Worm (Caenorhabditis elegans): Measurements from ENCODE around the gene F53F8.6.

DNA sequence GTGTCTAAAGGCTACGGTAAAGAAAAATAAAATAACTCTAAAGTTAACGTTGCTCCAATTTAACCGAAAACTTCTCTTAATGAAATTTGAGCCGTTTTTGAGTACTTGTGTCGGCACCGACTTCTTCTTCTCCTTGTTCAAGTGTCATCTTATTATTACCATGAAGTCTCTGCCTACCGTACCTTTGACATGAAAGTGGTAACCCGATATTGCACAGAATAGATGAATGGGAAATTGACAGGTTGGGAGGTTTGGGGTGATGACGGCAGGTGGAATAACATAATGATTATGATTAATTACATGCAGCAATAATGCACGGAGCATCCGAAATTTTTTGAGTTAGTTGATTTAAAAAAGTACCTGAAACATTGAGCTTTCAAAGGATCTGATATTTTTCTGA, 42.8 kb downstream of the F53F8.6 start:
- TF ChIP-seq lim-7 (GFP tag; IDR thresholded peaks at IDR 0.05) (no peak), mdl-1 (tag; optimal IDR thresholded peaks at IDR 0.05) (no peak), daf-12 (tag; optimal IDR thresholded peaks at IDR 0.05) (no peak), nhr-10 (tag; optimal IDR thresholded peaks at IDR 0.05) (no peak), nhr-76 (tag; optimal IDR thresholded peaks at IDR 0.05) (no peak), ceh-28 (tag; optimal IDR thresholded peaks at IDR 0.05) (no peak), unc-62 (GFP tag; optimal IDR thresholded peaks at IDR 0.05 in 1 of 2) (no peak), unc-62 (tag; optimal IDR thresholded peaks at IDR 0.05) (no peak), nhr-77 (tag; optimal IDR thresholded peaks at IDR 0.05) (no peak), T26A8.4 (GFP tag; IDR thresholded peaks at IDR 0.05) (no peak), pqm-1 (tag; optimal IDR thresholded peaks at IDR 0.05) (no peak), ama-1 (optimal IDR thresholded peaks at IDR 0.05) (no peak)

All from whole organism, L4 larva.